Worm (Caenorhabditis elegans): ENCODE data around the gene M01H9.10.

Gene M01H9.10

ce11 chrIV:4446884-4447283 lies 33.0 kb downstream of the M01H9.10 start (continued):
- TF ChIP-seq zag-1 (tag; optimal IDR thresholded peaks at IDR 0.05) (no peak), fkh-10 (GFP tag; optimal IDR thresholded peaks at IDR 0.05) (no peak), sup-37 (GFP tag; optimal IDR thresholded peaks at IDR 0.05) (no peak), skn-1 (tag; optimal IDR thresholded peaks at IDR 0.05) (no peak), jun-1 (tag; optimal IDR thresholded peaks at IDR 0.05) (peak; percentile 47), fos-1 (tag; optimal IDR thresholded peaks at IDR 0.05) (peak; percentile 34), hlh-4 (tag; optimal IDR thresholded peaks at IDR 0.05) (no peak), mef-2 (tag; optimal IDR thresholded peaks at IDR 0.05) (no peak), egl-13 (tag; optimal IDR thresholded peaks at IDR 0.05) (no peak), dsc-1 (tag; optimal IDR thresholded peaks at IDR 0.05) (no peak), fkh-8 (tag; optimal IDR thresholded peaks at IDR 0.05) (no peak), nhr-19 (GFP tag; conservative IDR thresholded peaks at IDR 0.05) (peak; percentile 26; the same call in 1 of the 2 replicates), ama-1 (optimal IDR thresholded peaks at IDR 0.05) (peak; percentile 74), ceh-82 (tag; optimal IDR thresholded peaks at IDR 0.05) (peak in 2 of 3 experiments; percentile 16), nhr-20 (tag; optimal IDR thresholded peaks at IDR 0.05) (peak; percentile 54)

- peak; percentile 60 for TF ChIP-seq aha-1 (tag; optimal IDR thresholded peaks at IDR 0.05)
- TF ChIP-seq rnt-1 (tag; optimal IDR thresholded peaks at IDR 0.05): peak; percentile 96
- TF ChIP-seq snu-23 (GFP tag; optimal IDR thresholded peaks at IDR 0.05): peak; percentile 98
- TF ChIP-seq fkh-10 (GFP tag; optimal IDR thresholded peaks at IDR 0.05): peak; percentile 92
- TF ChIP-seq aly-2 (tag; optimal IDR thresholded peaks at IDR 0.05): peak; percentile 34
- no peak for TF ChIP-seq fkh-4 (tag; optimal IDR thresholded peaks at IDR 0.05; ENCODE audit: borderline replicate concordance)
- TF ChIP-seq nhr-20 (tag; optimal IDR thresholded peaks at IDR 0.05): peak; percentile 96
- TF ChIP-seq nhr-85 (tag): peak; percentile 99
- TF ChIP-seq C34B4.2 (tag; optimal IDR thresholded peaks at IDR 0.05): no peak
- TF ChIP-seq snpc-4 (tag; optimal IDR thresholded peaks at IDR 0.05): peak; percentile 84
- TF ChIP-seq pax-3 (tag; optimal IDR thresholded peaks at IDR 0.05): peak; percentile 95
- TF ChIP-seq unc-98 (GFP tag; IDR thresholded peaks at IDR 0.05): no peak
- peak; percentile 91 for TF ChIP-seq ztf-4 (tag; optimal IDR thresholded peaks at IDR 0.05)
- peak; percentile 52 for TF ChIP-seq zag-1 (tag; optimal IDR thresholded peaks at IDR 0.05)
- peak; percentile 96 for TF ChIP-seq efl-1 (optimal IDR thresholded peaks at IDR 0.05)
- peak; percentile 92 to 99 for TF ChIP-seq efl-1 (GFP tag; optimal IDR thresholded peaks at IDR 0.05 in 1 of 2)
- peak; percentile 84 for TF ChIP-seq lir-3 (tag; optimal IDR thresholded peaks at IDR 0.05; ENCODE audit: poor library complexity)
- TF ChIP-seq lin-13 (GFP tag; optimal IDR thresholded peaks at IDR 0.05): peak; percentile 98
- TF ChIP-seq nhr-19 (GFP tag; conservative IDR thresholded peaks at IDR 0.05): peak; percentile 97
- peak; percentile 96 to 98 for TF ChIP-seq lin-35 (GFP tag; optimal IDR thresholded peaks at IDR 0.05)
- peak; percentile 89 for TF ChIP-seq sox-4 (tag; optimal IDR thresholded peaks at IDR 0.05)
- TF ChIP-seq hpl-2 (GFP tag; optimal IDR thresholded peaks at IDR 0.05): peak; percentile 87
- peak; percentile 81 for TF ChIP-seq sup-37 (GFP tag; optimal IDR thresholded peaks at IDR 0.05)
- TF ChIP-seq ceh-90 (tag; optimal IDR thresholded peaks at IDR 0.05): peak; percentile 13
- peak; percentile 92 for TF ChIP-seq nhr-77 (tag; optimal IDR thresholded peaks at IDR 0.05)
- TF ChIP-seq elt-3 (tag; optimal IDR thresholded peaks at IDR 0.05): peak; percentile 43 to 92 (median 80)
- TF ChIP-seq hlh-4 (tag; optimal IDR thresholded peaks at IDR 0.05): no peak
- peak; percentile 95 for TF ChIP-seq jun-1 (tag; optimal IDR thresholded peaks at IDR 0.05)
- peak in 1 of 2 experiments; percentile 93 for TF ChIP-seq ztf-11 (tag; optimal IDR thresholded peaks at IDR 0.05)
- TF ChIP-seq xbp-1 (tag; optimal IDR thresholded peaks at IDR 0.05): peak; percentile 98
- TF ChIP-seq isw-1 (GFP tag; IDR thresholded peaks at IDR 0.05): peak; percentile 97
- TF ChIP-seq nhr-237 (tag; optimal IDR thresholded peaks at IDR 0.05): peak; percentile 92
- peak; percentile 44 for TF ChIP-seq efl-3 (GFP tag; optimal IDR thresholded peaks at IDR 0.05)
- peak; percentile 97 for TF ChIP-seq lin-14 (GFP tag; optimal IDR thresholded peaks at IDR 0.05)
- peak; percentile 97 for TF ChIP-seq skn-1 (tag; optimal IDR thresholded peaks at IDR 0.05)
- peak; percentile 84 for TF ChIP-seq lin-39 (tag; optimal IDR thresholded peaks at IDR 0.05)
- TF ChIP-seq hlh-17 (GFP tag; optimal IDR thresholded peaks at IDR 0.05; ENCODE audit: borderline replicate concordance): no peak
- peak; percentile 99 for TF ChIP-seq unc-130 (tag; optimal IDR thresholded peaks at IDR 0.05)
- peak; percentile 91 for TF ChIP-seq ceh-8 (GFP tag; optimal IDR thresholded peaks at IDR 0.05)
- TF ChIP-seq Y116A8C.19 (tag; optimal IDR thresholded peaks at IDR 0.05; ENCODE audit: borderline replicate concordance): no peak
- no peak for TF ChIP-seq nhr-84 (tag; optimal IDR thresholded peaks at IDR 0.05)
- peak; percentile 71 for TF ChIP-seq F16B12.6 (tag; optimal IDR thresholded peaks at IDR 0.05)
- peak; percentile 97 for TF ChIP-seq swsn-7 (tag; optimal IDR thresholded peaks at IDR 0.05)
Observed at ce11 chrIV:4445711-4446290, 34.1 kb downstream of the M01H9.10 start, which contains the start of the genes wapl-1 and htz-1. Gene wapl-1, minus strand, starts transcription at chrIV:4445740. Gene htz-1, plus strand, starts transcription at chrIV:4446216.
